Worm (Caenorhabditis elegans) whole organism, L1 larva: Measurements from ENCODE around the gene hsp-12.6.
A peak's percentile ranks its signal among the peaks of the same experiment; 100 is the strongest.

Experiments
- C16A3.4 ChIP-seq: fragments of 150-350 bp; optimal IDR thresholded peaks from 2 replicates; lab custom pipeline; 2014; ENCODE audit warnings: missing biosample characterization, missing genetic modification characterization
- C34B4.2 ChIP-seq: sonication (generic microtip); optimal IDR thresholded peaks from 2 replicates; lab custom pipeline; 2017; ENCODE audit warnings: mild to moderate bottlenecking, missing genetic modification characterization, missing compliant biosample characterization
- F16B12.6 ChIP-seq: fragments of 150-350 bp; optimal IDR thresholded peaks from 2 replicates; lab custom pipeline; 2014; ENCODE audit warnings: missing biosample characterization, missing genetic modification characterization
- blmp-1 ChIP-seq: fragments of 150-350 bp; optimal IDR thresholded peaks from 2 replicates; lab custom pipeline; 2014; ENCODE audit warnings: missing biosample characterization, missing genetic modification characterization
- ceh-8 ChIP-seq: fragments of 200-800 bp; sonication (Bioruptor generic); optimal IDR thresholded peaks from 2 replicates; lab custom pipeline; 2018; ENCODE audit warnings: mild to moderate bottlenecking, missing genetic modification characterization, moderate library complexity, missing compliant biosample characterization
- ceh-88 ChIP-seq: fragments of 200-800 bp; sonication (Bioruptor generic); IDR thresholded peaks from 2 replicates; pipeline ENCODE4 v1.3.6; 2022; ENCODE audit warnings: missing genetic modification characterization, missing compliant biosample characterization
- ces-1 ChIP-seq: fragments of 150-350 bp; optimal IDR thresholded peaks from 2 replicates; lab custom pipeline; 2014; ENCODE audit warnings: missing biosample characterization, missing genetic modification reagents, missing genetic modification characterization
- dpl-1 ChIP-seq, 3 experiments: fragments of 150-350 bp in 2 of 3; sonication (generic microtip) in 1 of 3; optimal IDR thresholded peaks; 2 replicates each; lab custom pipeline; 2014 to 2017; ENCODE audit warnings: missing biosample characterization in 3 of 3, missing genetic modification characterization in 3 of 3, missing genetic modification reagents in 3 of 3
- dsc-1 ChIP-seq: sonication (generic microtip); optimal IDR thresholded peaks from 2 replicates; lab custom pipeline; 2016; ENCODE audit warnings: mild to moderate bottlenecking, missing genetic modification characterization, missing compliant biosample characterization
- egl-13 ChIP-seq: sonication (generic microtip); optimal IDR thresholded peaks from 2 replicates; lab custom pipeline; 2016; ENCODE audit warnings: missing genotype, missing genetic modification reagents, missing genetic modification characterization, missing compliant biosample characterization
- egl-27 ChIP-seq, 2 experiments: fragments of 150-350 bp in 1 of 2; sonication (generic microtip); optimal IDR thresholded peaks; 3 replicates each; lab custom pipeline; 2017 to 2018; ENCODE audit warnings: missing biosample characterization in 2 of 2, missing genetic modification characterization in 2 of 2, missing genetic modification reagents in 2 of 2
- elt-2 ChIP-seq: sonication (generic microtip); optimal IDR thresholded peaks from 2 replicates; lab custom pipeline; 2016; ENCODE audit warnings: missing genetic modification characterization, mild to moderate bottlenecking, inconsistent platforms, missing compliant biosample characterization, missing genetic modification reagents
- ets-5 ChIP-seq: fragments of 200-800 bp; sonication (Bioruptor generic); IDR thresholded peaks from 2 replicates; pipeline ENCODE4 v1.3.6; 2022; ENCODE audit warnings: missing genetic modification characterization, missing compliant biosample characterization
- grh-1 ChIP-seq: fragments of 200-800 bp; sonication (Bioruptor generic); IDR thresholded peaks from 2 replicates; pipeline ENCODE4 v1.3.6; 2022; ENCODE audit warnings: missing genetic modification reagents, missing genetic modification characterization, missing compliant biosample characterization
- hlh-17 ChIP-seq: fragments of 200-800 bp; sonication (Bioruptor generic); optimal IDR thresholded peaks from 2 replicates; lab custom pipeline; 2018; ENCODE audit warnings: missing genetic modification characterization, mild to moderate bottlenecking, missing compliant biosample characterization, moderate library complexity, borderline replicate concordance
- hlh-4 ChIP-seq: sonication (generic microtip); optimal IDR thresholded peaks from 2 replicates; lab custom pipeline; 2016; ENCODE audit warnings: mild to moderate bottlenecking, missing genetic modification characterization, missing compliant biosample characterization
- hpl-2 ChIP-seq: fragments of 150-350 bp; optimal IDR thresholded peaks from 2 replicates; lab custom pipeline; 2014; ENCODE audit warnings: missing biosample characterization, missing genetic modification reagents, missing genetic modification characterization
- isw-1 ChIP-seq: fragments of 200-800 bp; sonication (Bioruptor generic); IDR thresholded peaks from 2 replicates; pipeline ENCODE4 v1.3.6; 2022; ENCODE audit warnings: missing genetic modification characterization, missing compliant biosample characterization
- lin-13 ChIP-seq: fragments of 150-350 bp; optimal IDR thresholded peaks from 2 replicates; lab custom pipeline; 2014; ENCODE audit warnings: missing biosample characterization, missing genetic modification reagents, missing genetic modification characterization
- lin-14 ChIP-seq: fragments of 200-800 bp; sonication (Bioruptor generic); optimal IDR thresholded peaks from 2 replicates; lab custom pipeline; 2018; ENCODE audit warnings: mild to moderate bottlenecking, missing genetic modification characterization, moderate library complexity, missing compliant biosample characterization
- lin-15B ChIP-seq: fragments of 150-350 bp; sonication (generic microtip); optimal IDR thresholded peaks from 3 replicates; lab custom pipeline; 2014; ENCODE audit warnings: missing biosample characterization, missing genetic modification characterization
- lin-35 ChIP-seq, 2 experiments: fragments of 150-350 bp; optimal IDR thresholded peaks; 2 replicates each; lab custom pipeline; 2014; ENCODE audit warnings: missing biosample characterization in 2 of 2, missing genetic modification characterization in 2 of 2, missing genetic modification reagents in 2 of 2
- lin-39 ChIP-seq: fragments of 150-350 bp; optimal IDR thresholded peaks from 2 replicates; lab custom pipeline; 2014; ENCODE audit warnings: missing biosample characterization, missing genetic modification reagents, missing genetic modification characterization
- lir-3 ChIP-seq: sonication (generic microtip); optimal IDR thresholded peaks from 2 replicates; lab custom pipeline; 2016; ENCODE audit warnings: mild to moderate bottlenecking, missing genetic modification characterization, moderate library complexity, missing compliant biosample characterization; ENCODE audit not compliant: poor library complexity
- lsy-2 ChIP-seq, 2 experiments: fragments of 150-350 bp; optimal IDR thresholded peaks; 2 replicates each; lab custom pipeline; 2014; ENCODE audit warnings: missing biosample characterization in 2 of 2, missing genetic modification characterization in 2 of 2
- mab-9 ChIP-seq: fragments of 200-800 bp; sonication (Bioruptor generic); IDR thresholded peaks from 2 replicates; pipeline ENCODE4 v1.3.6; 2022; ENCODE audit warnings: missing genetic modification reagents, missing genetic modification characterization, missing compliant biosample characterization
- mdl-1 ChIP-seq, 2 experiments: fragments of 150-350 bp; optimal IDR thresholded peaks; 2 replicates each; lab custom pipeline; 2014 to 2017; ENCODE audit warnings: missing biosample characterization in 2 of 2, missing genetic modification characterization in 2 of 2, inconsistent platforms in 1 of 2
- mep-1 ChIP-seq: fragments of 150-350 bp; optimal IDR thresholded peaks from 2 replicates; lab custom pipeline; 2014; ENCODE audit warnings: missing biosample characterization, missing genetic modification characterization
- nhr-12 ChIP-seq: sonication (generic microtip); optimal IDR thresholded peaks from 2 replicates; lab custom pipeline; 2017; ENCODE audit warnings: missing biosample characterization, missing genetic modification characterization
- nhr-19 ChIP-seq: fragments of 200-800 bp; sonication (Bioruptor generic); conservative IDR thresholded peaks from 2 replicates; pipeline ENCODE4 v1.3.6; 2022; ENCODE audit warnings: missing genetic modification characterization, missing compliant biosample characterization
- nhr-20 ChIP-seq: sonication (generic microtip); optimal IDR thresholded peaks from 2 replicates; lab custom pipeline; 2016; ENCODE audit warnings: mild to moderate bottlenecking, missing genetic modification characterization, missing compliant biosample characterization
- nhr-47 ChIP-seq: sonication (generic microtip); optimal IDR thresholded peaks from 2 replicates; lab custom pipeline; 2016; ENCODE audit warnings: mild to moderate bottlenecking, missing genetic modification characterization, moderate library complexity, missing compliant biosample characterization
- nhr-76 ChIP-seq: sonication (generic microtip); optimal IDR thresholded peaks from 2 replicates; lab custom pipeline; 2017; ENCODE audit warnings: missing biosample characterization, missing genetic modification characterization
- nhr-77 ChIP-seq: fragments of 150-350 bp; optimal IDR thresholded peaks from 2 replicates; lab custom pipeline; 2014; ENCODE audit warnings: missing biosample characterization, missing genetic modification characterization
- pag-3 ChIP-seq: sonication (generic microtip); optimal IDR thresholded peaks from 2 replicates; lab custom pipeline; 2017; ENCODE audit warnings: missing genetic modification characterization, mild to moderate bottlenecking, missing compliant biosample characterization, antibody characterized with exemption, borderline replicate concordance; ENCODE audit not compliant: insufficient read depth
- pax-3 ChIP-seq: fragments of 200-800 bp; sonication (Bioruptor generic); optimal IDR thresholded peaks from 2 replicates; lab custom pipeline; 2018; ENCODE audit warnings: mild to moderate bottlenecking, missing genetic modification characterization, moderate library complexity, missing compliant biosample characterization
- snpc-4 ChIP-seq: fragments of 150-350 bp; optimal IDR thresholded peaks from 2 replicates; lab custom pipeline; 2014; ENCODE audit warnings: missing biosample characterization, missing genetic modification characterization
- sox-4 ChIP-seq: sonication (generic microtip); optimal IDR thresholded peaks from 2 replicates; lab custom pipeline; 2016; ENCODE audit warnings: missing genetic modification characterization, missing compliant biosample characterization
- sptf-1 ChIP-seq: fragments of 150-350 bp; optimal IDR thresholded peaks from 2 replicates; lab custom pipeline; 2014; ENCODE audit warnings: missing biosample characterization, missing genetic modification characterization
- sup-37 ChIP-seq: fragments of 200-800 bp; sonication (Bioruptor generic); optimal IDR thresholded peaks from 2 replicates; lab custom pipeline; 2018; ENCODE audit warnings: mild to moderate bottlenecking, missing genetic modification characterization, missing compliant biosample characterization
- swsn-7 ChIP-seq: sonication (generic microtip); optimal IDR thresholded peaks from 2 replicates; lab custom pipeline; 2016; ENCODE audit warnings: missing genetic modification characterization, missing compliant biosample characterization
- unc-86 ChIP-seq: sonication (generic microtip); optimal IDR thresholded peaks from 2 replicates; lab custom pipeline; 2016; ENCODE audit warnings: missing genetic modification characterization, missing compliant biosample characterization
- unc-98 ChIP-seq: fragments of 200-800 bp; sonication (Bioruptor generic); IDR thresholded peaks from 2 replicates; pipeline ENCODE4 v1.3.6; 2022; ENCODE audit warnings: missing genetic modification characterization, missing compliant biosample characterization
- vab-15 ChIP-seq: sonication (generic microtip); optimal IDR thresholded peaks from 2 replicates; lab custom pipeline; 2017; ENCODE audit warnings: missing genotype, mild to moderate bottlenecking, missing genetic modification characterization, missing compliant biosample characterization
- zag-1 ChIP-seq: fragments of 150-350 bp; optimal IDR thresholded peaks from 2 replicates; lab custom pipeline; 2014; ENCODE audit warnings: missing biosample characterization, missing genetic modification characterization
- zip-4 ChIP-seq: fragments of 200-800 bp; sonication (Bioruptor generic); optimal IDR thresholded peaks from 2 replicates; lab custom pipeline; 2018; ENCODE audit warnings: mild to moderate bottlenecking, missing genetic modification characterization, moderate library complexity, missing compliant biosample characterization
- ztf-11 ChIP-seq, 2 experiments: sonication (generic microtip); optimal IDR thresholded peaks; 2 replicates each; lab custom pipeline; 2016 to 2017; ENCODE audit warnings: missing genetic modification characterization in 2 of 2, missing biosample characterization in 1 of 2, missing compliant biosample characterization in 1 of 2
- ztf-4 ChIP-seq: fragments of 150-350 bp; optimal IDR thresholded peaks from 2 replicates; lab custom pipeline; 2014; ENCODE audit warnings: missing biosample characterization, missing genetic modification characterization

The hsp-12.6 gene

DNA sequence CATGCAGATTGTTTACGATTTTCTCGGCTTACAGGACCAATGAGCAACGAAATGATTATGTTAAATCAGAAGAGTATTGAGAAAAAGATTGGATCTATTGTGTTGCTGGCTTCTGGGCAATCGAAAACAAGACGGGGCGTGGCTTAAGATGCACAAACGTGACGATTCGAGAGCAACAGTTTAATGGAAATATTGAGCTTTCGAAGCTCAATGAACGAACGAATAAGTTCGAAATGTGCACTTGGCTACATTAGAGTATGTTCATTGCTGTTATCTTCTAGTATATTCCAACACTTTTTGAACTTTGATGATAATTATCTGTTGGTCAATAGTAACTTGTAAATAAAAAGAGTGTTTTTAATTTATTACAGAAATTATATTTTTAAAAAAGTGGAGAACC is 1.6 kb downstream of the hsp-12.6 start, which contains the start of gene hsp-12.3:
TSS of gene hsp-12.3 (minus strand) at position 101 of the 400 bp plus-strand sequence.
- TF ChIP-seq ztf-11 (tag; optimal IDR thresholded peaks at IDR 0.05; lab: Kevin White, UChicago): no peak
- TF ChIP-seq hlh-4 (tag; lab: Kevin White, UChicago): no peak
- no peak for TF ChIP-seq unc-98
- TF ChIP-seq lsy-2 (tag; optimal IDR thresholded peaks at IDR 0.05; lab: Kevin White, UChicago): no peak
- no peak for TF ChIP-seq unc-86 (tag; lab: Kevin White, UChicago)
- TF ChIP-seq lin-14 (GFP tag; lab: Kevin White, UChicago): no peak
- TF ChIP-seq hlh-17: no peak
- TF ChIP-seq snpc-4 (tag; lab: Kevin White, UChicago): no peak
- no peak for TF ChIP-seq mep-1 (tag; lab: Kevin White, UChicago)
- no peak for TF ChIP-seq lin-13 (GFP tag; lab: Kevin White, UChicago)
- TF ChIP-seq vab-15 (tag; lab: Kevin White, UChicago): no peak
- TF ChIP-seq nhr-19 (GFP tag; lab: Robert Waterston, UW): no peak
- no peak for TF ChIP-seq sox-4 (tag; lab: Kevin White, UChicago)
- TF ChIP-seq nhr-77 (tag; lab: Kevin White, UChicago): no peak
- no peak for TF ChIP-seq C34B4.2
- no peak for TF ChIP-seq F16B12.6
- TF ChIP-seq pax-3 (tag; lab: Kevin White, UChicago): no peak
- TF ChIP-seq ztf-4 (tag; lab: Kevin White, UChicago): no peak
- TF ChIP-seq, all 84 proteins: peak for 0

DNA sequence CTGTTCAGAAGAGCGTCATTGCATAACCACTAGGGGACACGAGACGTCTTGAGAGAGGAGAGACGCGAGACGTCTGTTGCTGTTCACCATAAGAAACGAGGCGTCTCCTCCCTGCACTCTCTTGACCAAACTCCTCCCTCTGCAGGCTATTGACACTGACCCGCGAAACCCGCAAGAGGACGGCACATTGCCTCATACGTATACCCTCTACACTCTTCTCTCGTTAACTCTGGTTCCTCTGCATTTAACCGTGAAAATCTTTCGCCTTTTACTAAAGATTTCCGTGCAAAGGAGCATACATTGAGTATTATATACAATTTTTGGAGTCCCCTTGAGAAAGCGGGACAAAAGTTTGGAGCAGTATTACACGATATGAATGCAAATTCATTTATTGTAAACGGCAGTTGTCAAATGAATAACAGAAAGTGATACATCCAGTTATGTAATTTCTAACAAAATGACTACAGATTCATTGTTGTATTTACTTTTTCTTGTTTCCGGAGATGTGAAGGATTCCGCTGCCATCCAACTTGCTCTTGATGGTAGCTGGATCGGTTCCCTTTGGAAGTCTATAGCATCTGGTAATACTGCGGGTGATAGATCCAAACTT is 2.5 kb downstream of the hsp-12.6 start:
- peak; percentile 61 for TF ChIP-seq zag-1 (tag; lab: Kevin White, UChicago)
- no peak for TF ChIP-seq pag-3 (tag; lab: Kevin White, UChicago)
- TF ChIP-seq pax-3 (tag; lab: Kevin White, UChicago): peak; percentile 85
- no peak for TF ChIP-seq hlh-4 (tag; lab: Kevin White, UChicago)
- peak; percentile 97 for TF ChIP-seq nhr-20 (tag; lab: Kevin White, UChicago)
- peak; percentile 96 for TF ChIP-seq nhr-77 (tag; lab: Kevin White, UChicago)
- TF ChIP-seq ets-5: no peak
- TF ChIP-seq nhr-12 (tag; lab: Kevin White, UChicago): no peak
- peak; percentile 80 for TF ChIP-seq sox-4 (tag; lab: Kevin White, UChicago)
- TF ChIP-seq isw-1 (GFP tag; lab: Robert Waterston, UW): peak; percentile 84
- TF ChIP-seq lsy-2 (tag; optimal IDR thresholded peaks at IDR 0.05; lab: Kevin White, UChicago): peak; percentile 87 to 90
- peak; percentile 73 for TF ChIP-seq grh-1
- TF ChIP-seq sup-37 (GFP tag; lab: Kevin White, UChicago): peak; percentile 46
- peak; percentile 93 for TF ChIP-seq egl-13 (tag; lab: Kevin White, UChicago)
- peak; percentile 99 for TF ChIP-seq lin-14 (GFP tag; lab: Kevin White, UChicago)
- TF ChIP-seq sptf-1: no peak
- TF ChIP-seq mep-1 (tag; lab: Kevin White, UChicago): peak; percentile 90
- peak; percentile 63 for TF ChIP-seq lin-15B
- peak; percentile 95 for TF ChIP-seq dsc-1 (tag; lab: Kevin White, UChicago)
- peak; percentile 84 for TF ChIP-seq elt-2 (tag; lab: Kevin White, UChicago)
- TF ChIP-seq zip-4 (GFP tag; lab: Kevin White, UChicago): peak; percentile 79
- TF ChIP-seq lin-39: peak; percentile 86
- TF ChIP-seq nhr-76 (tag; lab: Kevin White, UChicago): peak; percentile 25
- peak in 1 of 2 experiments; percentile 89 for TF ChIP-seq ztf-11 (tag; optimal IDR thresholded peaks at IDR 0.05; lab: Kevin White, UChicago)
- peak; percentile 72 for TF ChIP-seq lir-3
- peak; percentile 72 for TF ChIP-seq ceh-88 (GFP tag; lab: Robert Waterston, UW)
- peak in 1 of 2 experiments; percentile 91 for TF ChIP-seq mdl-1 (tag; optimal IDR thresholded peaks at IDR 0.05; lab: Kevin White, UChicago)
- peak; percentile 56 to 78 (median 70) for TF ChIP-seq dpl-1 (GFP tag; optimal IDR thresholded peaks at IDR 0.05; lab: Kevin White, UChicago)
- no peak for TF ChIP-seq C34B4.2
- TF ChIP-seq ceh-8 (GFP tag; lab: Kevin White, UChicago): peak; percentile 77
- peak; percentile 97 for TF ChIP-seq nhr-47 (tag; lab: Kevin White, UChicago)
- TF ChIP-seq hpl-2 (GFP tag; lab: Kevin White, UChicago): peak; percentile 88
- peak; percentile 96 for TF ChIP-seq swsn-7 (tag; lab: Kevin White, UChicago)
- TF ChIP-seq blmp-1 (tag; lab: Kevin White, UChicago): peak; percentile 62
- TF ChIP-seq lin-35 (GFP tag; optimal IDR thresholded peaks at IDR 0.05; lab: Kevin White, UChicago): peak; percentile 83 to 88
- TF ChIP-seq mab-9 (GFP tag; lab: Robert Waterston, UW): peak; percentile 88
- TF ChIP-seq egl-27 (tag; optimal IDR thresholded peaks at IDR 0.05; lab: Kevin White, UChicago): peak; percentile 52 to 79
- TF ChIP-seq C16A3.4 (tag; lab: Kevin White, UChicago): peak; percentile 92
- TF ChIP-seq ces-1: no peak
